Fruit fly (Drosophila melanogaster) whole organism, embryonic: ENCODE results near the gene Adck5.

Experiments
- Asciz ChIP-seq: fragments of 200-800 bp; sonication (Bioruptor generic); optimal IDR thresholded peaks from 2 replicates; lab custom pipeline; 2017; ENCODE audit warnings: missing biosample characterization, mild to moderate bottlenecking, missing genetic modification characterization, missing genetic modification reagents
- Atf-2 ChIP-seq: fragments of 200-800 bp; sonication (Bioruptor generic); optimal IDR thresholded peaks from 2 replicates; lab custom pipeline; 2016; ENCODE audit warnings: missing biosample characterization, missing genetic modification characterization
- B-H2 ChIP-seq: fragments of 200-800 bp; sonication (Bioruptor generic); optimal IDR thresholded peaks from 2 replicates; lab custom pipeline; 2018; ENCODE audit warnings: missing biosample characterization, mild to moderate bottlenecking, missing genetic modification characterization
- BEAF-32 ChIP-seq: fragments of 200-800 bp; sonication (Bioruptor generic); optimal IDR thresholded peaks from 3 replicates; lab custom pipeline; 2017; ENCODE audit warnings: missing biosample characterization, missing genetic modification characterization, mild to moderate bottlenecking, moderate library complexity, missing genetic modification reagents
- CG10366 ChIP-seq: fragments of 200-800 bp; sonication (Bioruptor generic); IDR thresholded peaks from 2 replicates; pipeline ENCODE4 v1.3.6; 2022; ENCODE audit warnings: missing biosample characterization, missing genetic modification characterization
- CG10543 ChIP-seq: fragments of 200-800 bp; sonication (Bioruptor generic); optimal IDR thresholded peaks from 3 replicates; lab custom pipeline; 2017; ENCODE audit warnings: missing biosample characterization, mild to moderate bottlenecking, missing genetic modification characterization, moderate library complexity
- CG12071 ChIP-seq: fragments of 200-800 bp; sonication (Bioruptor generic); optimal IDR thresholded peaks from 3 replicates; lab custom pipeline; 2018; ENCODE audit warnings: missing biosample characterization, mild to moderate bottlenecking, missing genetic modification characterization
- CG12104 ChIP-seq: fragments of 200-800 bp; sonication (Bioruptor generic); optimal IDR thresholded peaks from 3 replicates; lab custom pipeline; 2016; ENCODE audit warnings: missing biosample characterization, missing genetic modification characterization
- CG12942 ChIP-seq: fragments of 200-800 bp; sonication (Bioruptor generic); optimal IDR thresholded peaks from 3 replicates; lab custom pipeline; 2016; ENCODE audit warnings: missing biosample characterization, missing genetic modification characterization
- CG1529 ChIP-seq: fragments of 200-800 bp; sonication (Bioruptor generic); optimal IDR thresholded peaks from 3 replicates; lab custom pipeline; 2018; ENCODE audit warnings: missing biosample characterization, missing genetic modification characterization
- CG1832 ChIP-seq: fragments of 200-800 bp; sonication (Bioruptor generic); optimal IDR thresholded peaks from 2 replicates; lab custom pipeline; 2017; ENCODE audit warnings: missing biosample characterization, mild to moderate bottlenecking, missing genetic modification characterization, inconsistent platforms
- CG3281 ChIP-seq: fragments of 200-800 bp; sonication (Bioruptor generic); optimal IDR thresholded peaks from 3 replicates; lab custom pipeline; 2017; ENCODE audit warnings: missing biosample characterization, mild to moderate bottlenecking, missing genetic modification characterization
- CG3838 ChIP-seq: fragments of 200-800 bp; sonication (Bioruptor generic); optimal IDR thresholded peaks from 3 replicates; lab custom pipeline; 2016; ENCODE audit warnings: missing biosample characterization, missing genetic modification characterization
- CG3847 ChIP-seq: fragments of 200-800 bp; sonication (Bioruptor generic); IDR thresholded peaks from 2 replicates; pipeline ENCODE4 v1.3.6; 2022; ENCODE audit warnings: missing biosample characterization, missing genetic modification characterization
- CG4617 ChIP-seq: fragments of 200-800 bp; sonication (Bioruptor generic); optimal IDR thresholded peaks from 3 replicates; lab custom pipeline; 2016; ENCODE audit warnings: missing biosample characterization, missing genetic modification characterization, borderline replicate concordance
- CG4707 ChIP-seq: fragments of 200-800 bp; sonication (Bioruptor generic); optimal IDR thresholded peaks from 2 replicates; lab custom pipeline; 2018; ENCODE audit warnings: missing biosample characterization, mild to moderate bottlenecking, missing genetic modification characterization, moderate library complexity
- CG4854 ChIP-seq: fragments of 200-800 bp; sonication (Bioruptor generic); optimal IDR thresholded peaks from 2 replicates; lab custom pipeline; 2016; ENCODE audit warnings: missing biosample characterization, missing genetic modification characterization, inconsistent platforms
- CG6654 ChIP-seq: fragments of 200-800 bp; sonication (Bioruptor generic); optimal IDR thresholded peaks from 2 replicates; lab custom pipeline; 2017; ENCODE audit warnings: missing biosample characterization, mild to moderate bottlenecking, missing genetic modification characterization
- CG7357 ChIP-seq: fragments of 200-800 bp; sonication (Bioruptor generic); IDR thresholded peaks from 3 replicates; pipeline ENCODE4 v1.3.6; 2022; ENCODE audit warnings: missing biosample characterization, missing genetic modification characterization
- CG8478 ChIP-seq: fragments of >200 bp; optimal IDR thresholded peaks from 2 replicates; lab custom pipeline; 2018
- CG9437 ChIP-seq: fragments of 200-800 bp; sonication (Bioruptor generic); optimal IDR thresholded peaks from 2 replicates; lab custom pipeline; 2018; ENCODE audit warnings: missing biosample characterization, mild to moderate bottlenecking, missing genetic modification characterization
- CG9609 ChIP-seq: fragments of 200-800 bp; sonication (Bioruptor generic); optimal IDR thresholded peaks from 3 replicates; lab custom pipeline; 2016; ENCODE audit warnings: missing biosample characterization, missing genetic modification characterization
- Dad ChIP-seq: fragments of 200-800 bp; sonication (Bioruptor generic); optimal IDR thresholded peaks from 3 replicates; lab custom pipeline; 2016; ENCODE audit warnings: missing biosample characterization, missing genetic modification characterization
- Dek ChIP-seq: fragments of 200-800 bp; sonication (Bioruptor generic); optimal IDR thresholded peaks from 3 replicates; lab custom pipeline; 2019; ENCODE audit warnings: missing biosample characterization, mild to moderate bottlenecking, missing genetic modification characterization, moderate library complexity
- HLH4C ChIP-seq: fragments of 200-800 bp; sonication (Bioruptor generic); IDR thresholded peaks from 3 replicates; pipeline ENCODE4 v1.3.6; 2022; ENCODE audit warnings: missing biosample characterization, missing genetic modification characterization; ENCODE audit not compliant: partially characterized antibody
- Myb ChIP-seq: fragments of 200-800 bp; sonication (Bioruptor generic); optimal IDR thresholded peaks from 2 replicates; lab custom pipeline; 2016; ENCODE audit warnings: missing biosample characterization, missing genetic modification characterization
- Rx ChIP-seq: fragments of 200-800 bp; sonication (Bioruptor generic); IDR thresholded peaks from 2 replicates; pipeline ENCODE4 v1.3.6; 2022; ENCODE audit warnings: missing biosample characterization, missing genetic modification characterization
- TFAM ChIP-seq: fragments of 200-800 bp; sonication (Bioruptor generic); optimal IDR thresholded peaks from 2 replicates; lab custom pipeline; 2017; ENCODE audit warnings: missing biosample characterization, missing genetic modification characterization, inconsistent platforms
- Xrp1 ChIP-seq: fragments of 200-800 bp; sonication (Bioruptor generic); IDR thresholded peaks from 2 replicates; pipeline ENCODE4 v1.3.6; 2022; ENCODE audit warnings: missing biosample characterization, missing genetic modification characterization
- bab2 ChIP-seq: fragments of 200-800 bp; sonication (Bioruptor generic); optimal IDR thresholded peaks from 2 replicates; lab custom pipeline; 2016; ENCODE audit warnings: missing biosample characterization, missing genetic modification characterization
- chm ChIP-seq: fragments of 200-800 bp; sonication (Bioruptor generic); IDR thresholded peaks from 2 replicates; pipeline ENCODE4 v1.3.6; 2022; ENCODE audit warnings: missing biosample characterization, missing genetic modification characterization
- ci ChIP-seq: fragments of 200-800 bp; sonication (Bioruptor generic); IDR thresholded peaks from 3 replicates; pipeline ENCODE4 v1.3.6; 2022; ENCODE audit warnings: missing biosample characterization, missing genetic modification characterization
- crol ChIP-seq: fragments of 200-800 bp; sonication (Bioruptor generic); IDR thresholded peaks from 2 replicates; pipeline ENCODE4 v1.3.6; 2022; ENCODE audit warnings: missing biosample characterization, missing genetic modification characterization
- fu2 ChIP-seq: fragments of 200-800 bp; sonication (Bioruptor generic); optimal IDR thresholded peaks from 2 replicates; lab custom pipeline; 2016; ENCODE audit warnings: missing biosample characterization, missing genetic modification characterization
- her ChIP-seq: fragments of 200-800 bp; sonication (Bioruptor generic); optimal IDR thresholded peaks from 2 replicates; lab custom pipeline; 2016; ENCODE audit warnings: missing biosample characterization, missing genetic modification characterization
- hth ChIP-seq: fragments of >200 bp; optimal IDR thresholded peaks from 2 replicates; lab custom pipeline; 2017; ENCODE audit warnings: inconsistent platforms
- lilli ChIP-seq: fragments of 200-800 bp; sonication (Bioruptor generic); optimal IDR thresholded peaks from 3 replicates; lab custom pipeline; 2016; ENCODE audit warnings: missing biosample characterization, missing genetic modification characterization
- odd ChIP-seq: fragments of 200-800 bp; sonication (Bioruptor generic); optimal IDR thresholded peaks from 2 replicates; lab custom pipeline; 2017; ENCODE audit warnings: missing biosample characterization, mild to moderate bottlenecking, missing genetic modification characterization
- p53 ChIP-seq: fragments of 200-800 bp; sonication (Bioruptor generic); optimal IDR thresholded peaks from 2 replicates; lab custom pipeline; 2016; ENCODE audit warnings: missing biosample characterization, missing genetic modification characterization
- rib ChIP-seq: fragments of 200-800 bp; sonication (Bioruptor generic); IDR thresholded peaks from 2 replicates; pipeline ENCODE4 v1.3.6; 2022; ENCODE audit warnings: missing biosample characterization, missing genetic modification characterization
- sd ChIP-seq: fragments of 200-800 bp; sonication (Bioruptor generic); optimal IDR thresholded peaks from 3 replicates; lab custom pipeline; 2018; ENCODE audit warnings: missing biosample characterization, mild to moderate bottlenecking, missing genetic modification characterization, moderate library complexity
- sens-2 ChIP-seq: fragments of 200-800 bp; sonication (Bioruptor generic); IDR thresholded peaks from 2 replicates; pipeline ENCODE4 v1.3.6; 2022; ENCODE audit warnings: missing biosample characterization, missing genetic modification characterization
- sob ChIP-seq: fragments of 200-800 bp; sonication (Bioruptor generic); IDR thresholded peaks from 2 replicates; pipeline ENCODE4 v1.3.6; 2022; ENCODE audit warnings: missing biosample characterization, missing genetic modification characterization
- stwl ChIP-seq: fragments of 200-800 bp; sonication (Bioruptor generic); optimal IDR thresholded peaks from 3 replicates; lab custom pipeline; 2018; ENCODE audit warnings: missing biosample characterization, mild to moderate bottlenecking, missing genetic modification characterization, moderate library complexity
- trem ChIP-seq: fragments of 200-800 bp; optimal IDR thresholded peaks from 3 replicates; lab custom pipeline; 2019; ENCODE audit warnings: missing biosample characterization, mild to moderate bottlenecking, missing genetic modification characterization, moderate library complexity
- ttk ChIP-seq: fragments of 200-800 bp; sonication (Bioruptor generic); IDR thresholded peaks from 2 replicates; pipeline ENCODE4 v2.1.2; 2022; ENCODE audit warnings: missing biosample characterization, missing genetic modification characterization
- unpg ChIP-seq: fragments of 200-800 bp; sonication (Bioruptor generic); optimal IDR thresholded peaks from 3 replicates; lab custom pipeline; 2018; ENCODE audit warnings: missing biosample characterization, mild to moderate bottlenecking, missing genetic modification characterization, moderate library complexity
- usp ChIP-seq: fragments of >200 bp; optimal IDR thresholded peaks from 2 replicates; lab custom pipeline; 2017; ENCODE audit warnings: missing biosample characterization, missing genetic modification characterization
- wek ChIP-seq: fragments of 200-800 bp; sonication (Bioruptor generic); optimal IDR thresholded peaks from 3 replicates; lab custom pipeline; 2018; ENCODE audit warnings: missing biosample characterization, mild to moderate bottlenecking, missing genetic modification characterization, moderate library complexity
- zfh1 ChIP-seq: fragments of 200-800 bp; sonication (Bioruptor generic); IDR thresholded peaks from 3 replicates; pipeline ENCODE4 v1.3.6; 2022; ENCODE audit warnings: missing biosample characterization, missing genetic modification characterization

The Adck5 gene

dm6 chr3L:11169299-11170181, at the start of gene Adck5, which contains the start of gene wls:
Gene Adck5 (plus strand): TSS chr3L:11169817.
Gene wls (minus strand): TSS chr3L:11169625.
- TF ChIP-seq stwl (peak; percentile 79), CG4617 (GFP tag; lab: Kevin White, UChicago) (no peak), CG12071 (GFP tag; lab: Kevin White, UChicago) (peak; percentile 81), CG7357 (no peak), Dek (tag; lab: Kevin White, UChicago) (no peak), CG10543 (peak; percentile 57), crol (GFP tag; lab: Robert Waterston, UW) (no peak), her (GFP tag; lab: Kevin White, UChicago) (peak; percentile 46), lilli (GFP tag; lab: Kevin White, UChicago) (peak; percentile 26), sd (tag; lab: Kevin White, UChicago) (no peak), fu2 (peak; percentile 9), ttk (GFP tag; lab: Robert Waterston, UW) (no peak), bab2 (GFP tag; lab: Kevin White, UChicago) (peak; percentile 18), CG10366 (GFP tag; lab: Robert Waterston, UW) (no peak), p53 (peak; percentile 7), CG3281 (GFP tag; lab: Kevin White, UChicago) (no peak), CG3847 (no peak), HLH4C (no peak), Xrp1 (GFP tag; lab: Robert Waterston, UW) (no peak), sens-2 (GFP tag; lab: Robert Waterston, UW) (no peak), CG9437 (GFP tag; lab: Kevin White, UChicago) (peak; percentile 56), Atf-2 (GFP tag; lab: Kevin White, UChicago) (no peak), CG12942 (GFP tag; lab: Kevin White, UChicago) (no peak), ci (peak; percentile 87), odd (GFP tag; lab: Kevin White, UChicago) (peak; percentile 66), CG4707 (GFP tag; lab: Kevin White, UChicago) (peak; percentile 45), Myb (GFP tag; lab: Kevin White, UChicago) (peak; percentile 71), B-H2 (GFP tag; lab: Kevin White, UChicago) (no peak), hth (lab: Kevin White, UChicago) (no peak), unpg (no peak), TFAM (GFP tag; lab: Kevin White, UChicago) (no peak), CG12104 (GFP tag; lab: Kevin White, UChicago) (peak; percentile 9), chm (GFP tag; lab: Robert Waterston, UW) (peak; percentile 17; the same call in 1 of the 2 replicates), CG3838 (GFP tag; lab: Kevin White, UChicago) (no peak), CG8478 (lab: Kevin White, UChicago) (no peak), trem (tag; lab: Kevin White, UChicago) (peak; percentile 5), CG1529 (GFP tag; lab: Kevin White, UChicago) (peak; percentile 21), CG1832 (GFP tag; lab: Kevin White, UChicago) (no peak), usp (GFP tag; lab: Kevin White, UChicago) (no peak), wek (peak; percentile 62), CG4854 (GFP tag; lab: Kevin White, UChicago) (peak; percentile 35), rib (GFP tag; lab: Robert Waterston, UW) (no peak), CG6654 (GFP tag; lab: Kevin White, UChicago) (no peak), Asciz (GFP tag; lab: Kevin White, UChicago) (no peak), zfh1 (GFP tag; lab: Robert Waterston, UW) (peak; percentile 40; the same call in 1 of the 3 replicates), Rx (GFP tag; lab: Robert Waterston, UW) (no peak), sob (GFP tag; lab: Robert Waterston, UW) (peak; percentile 55; the same call in 1 of the 2 replicates), CG9609 (peak; percentile 2), BEAF-32 (GFP tag; lab: Kevin White, UChicago) (peak; percentile 41), Dad (GFP tag; lab: Kevin White, UChicago) (peak; percentile 21)
